Fruit fly (Drosophila melanogaster): ENCODE results near the gene CG11249.

The CG11249 gene

DNA sequence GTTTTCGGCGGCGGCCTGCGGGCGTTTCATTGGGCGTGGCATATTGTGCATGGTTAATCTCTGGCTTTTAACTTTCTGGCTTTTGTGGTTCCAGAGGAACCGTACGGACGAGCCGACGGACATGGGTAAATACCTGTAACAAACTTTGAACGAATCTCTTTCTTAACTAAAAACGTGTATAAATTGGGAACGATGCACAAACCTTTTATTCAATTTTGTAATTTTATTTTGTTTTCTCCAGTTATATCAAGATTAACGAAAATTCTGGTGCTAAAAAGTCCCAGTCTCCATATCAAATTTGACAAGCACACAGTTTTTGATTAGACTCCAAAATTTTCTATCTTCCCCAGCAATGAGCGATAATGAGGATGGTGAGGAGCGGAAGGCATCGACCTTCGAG is at the start of gene CG11249:
CG11249 (plus strand) TSS at position 301 of the 400 bp plus-strand sequence.
- TF ChIP-seq Dll (optimal IDR thresholded peaks at IDR 0.05) = no peak
- no peak for TF ChIP-seq CG8478 (optimal IDR thresholded peaks at IDR 0.05)
- TF ChIP-seq usp (GFP tag; optimal IDR thresholded peaks at IDR 0.05) = no peak
- TF ChIP-seq EcR (GFP tag; optimal IDR thresholded peaks at IDR 0.05) = no peak

- TF ChIP-seq pan (optimal IDR thresholded peaks at IDR 0.05) = no peak
- TF ChIP-seq psq (optimal IDR thresholded peaks at IDR 0.05) = no peak
- TF ChIP-seq Dll (optimal IDR thresholded peaks at IDR 0.05) = no peak
- TF ChIP-seq usp (GFP tag; optimal IDR thresholded peaks at IDR 0.05) = no peak
- no peak for TF ChIP-seq EcR (GFP tag; optimal IDR thresholded peaks at IDR 0.05)
- no peak for TF ChIP-seq CG8478 (optimal IDR thresholded peaks at IDR 0.05)
These were observed 46.4 kb upstream of the CG11249 start, which contains the start of the genes CG7166 and Alg11 for dm6 chr3L:21625547-21625946. CG7166 (minus strand) TSS chr3L:21625647. Alg11 (plus strand) TSS chr3L:21625806.

dm6 chr3L:21626036-21626614 is 45.8 kb upstream of the CG11249 start:
- TF ChIP-seq pan (optimal IDR thresholded peaks at IDR 0.05) (no peak), Dll (optimal IDR thresholded peaks at IDR 0.05) (no peak), EcR (GFP tag; optimal IDR thresholded peaks at IDR 0.05) (no peak), usp (GFP tag; optimal IDR thresholded peaks at IDR 0.05) (no peak), CG8478 (optimal IDR thresholded peaks at IDR 0.05) (no peak), psq (optimal IDR thresholded peaks at IDR 0.05) (no peak)

DNA sequence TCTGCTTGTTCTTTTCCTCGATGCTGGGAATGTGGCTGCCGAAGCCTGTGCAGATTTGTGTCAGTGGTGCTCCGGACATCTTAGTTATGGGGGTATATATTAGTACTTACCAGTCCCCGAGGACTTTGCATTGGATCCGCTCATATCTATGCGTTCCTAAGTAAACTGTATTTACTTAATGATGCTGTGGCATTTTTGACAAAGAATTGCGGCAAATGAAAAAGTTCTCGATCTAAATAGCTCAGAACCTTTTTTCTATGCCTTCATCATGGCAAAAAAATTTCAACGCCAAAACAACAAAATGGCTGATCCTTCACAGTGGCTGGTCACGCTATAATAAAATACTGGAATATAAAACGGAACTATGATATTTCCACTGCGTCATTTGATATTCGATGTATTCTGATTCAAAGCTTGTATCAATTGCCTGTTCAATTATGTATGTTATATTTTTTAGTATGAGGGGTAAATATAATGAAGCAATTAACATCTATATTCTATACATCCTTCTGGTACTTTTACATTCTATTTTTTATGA is 37.7 kb upstream of the CG11249 start, which contains the start of gene MED1:
MED1 (minus strand) TSS at position 295 of the 538 bp plus-strand sequence.
- no peak for TF ChIP-seq psq (optimal IDR thresholded peaks at IDR 0.05)
- no peak for TF ChIP-seq pan (optimal IDR thresholded peaks at IDR 0.05)
- no peak for TF ChIP-seq Dll (optimal IDR thresholded peaks at IDR 0.05)
- TF ChIP-seq usp (GFP tag; optimal IDR thresholded peaks at IDR 0.05) = no peak
- TF ChIP-seq CG8478 (optimal IDR thresholded peaks at IDR 0.05) = no peak
- no peak for TF ChIP-seq EcR (GFP tag; optimal IDR thresholded peaks at IDR 0.05)

DNA sequence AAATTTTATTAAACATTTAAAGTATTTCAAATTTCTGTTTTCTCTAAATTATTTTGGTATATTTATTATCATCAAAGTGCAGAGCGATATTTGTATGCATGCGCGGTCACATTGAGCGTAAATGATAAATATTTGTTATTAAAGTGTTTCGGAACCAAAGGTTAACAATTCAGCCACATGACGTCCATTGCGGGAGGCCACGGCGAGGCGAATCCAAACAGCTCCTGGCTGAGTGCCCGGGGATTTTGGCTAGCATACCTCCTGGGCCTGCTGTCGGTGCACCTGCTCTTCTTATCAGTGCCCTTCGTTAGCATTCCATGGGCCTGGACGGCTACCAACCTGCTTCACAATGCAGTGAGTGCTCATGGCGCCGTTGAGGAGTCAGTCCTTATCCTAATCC is 36.7 kb upstream of the CG11249 start, which contains the start of gene ORMDL:
ORMDL (plus strand) TSS at position 98 of the 400 bp plus-strand sequence.
- TF ChIP-seq usp (GFP tag; optimal IDR thresholded peaks at IDR 0.05) = no peak

DNA sequence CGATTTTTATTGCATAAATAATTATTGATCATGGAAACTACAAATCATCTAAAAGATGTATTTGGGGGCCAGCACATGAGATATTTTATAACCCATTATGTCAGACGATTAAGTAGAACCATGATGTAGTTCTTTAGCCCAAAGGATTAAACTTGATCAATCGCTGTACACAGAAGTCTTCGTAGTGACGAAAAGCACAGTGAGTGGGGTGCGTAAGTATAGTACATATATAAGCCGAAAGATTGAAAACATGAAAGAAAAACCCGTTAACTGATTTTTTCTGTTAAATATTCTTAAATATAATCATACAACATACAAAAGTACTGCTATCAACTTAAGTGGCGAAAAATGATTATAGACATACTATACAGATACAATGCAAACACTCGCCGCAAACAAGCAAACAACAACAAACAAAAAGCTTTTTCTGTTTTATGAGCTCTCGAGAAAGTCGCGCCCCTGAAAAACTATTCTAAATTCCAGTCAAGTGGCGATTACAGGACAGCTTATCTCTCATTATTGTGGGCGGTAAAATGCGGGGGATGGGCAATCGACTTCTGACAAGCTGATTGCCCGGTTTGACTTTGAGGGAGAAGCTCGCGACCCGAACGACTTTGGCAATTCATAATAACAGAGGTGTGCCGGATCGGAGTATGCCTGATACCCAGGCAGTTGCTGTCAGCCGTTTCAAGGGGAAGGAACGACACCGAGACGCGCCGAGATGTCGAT is 35.5 kb upstream of the CG11249 start, which contains the start of gene CG32444:
CG32444 (plus strand) TSS at position 683 of the 729 bp plus-strand sequence.
- TF ChIP-seq usp (GFP tag; optimal IDR thresholded peaks at IDR 0.05) (no peak), CG8478 (optimal IDR thresholded peaks at IDR 0.05) (no peak), pan (optimal IDR thresholded peaks at IDR 0.05) (no peak), Dll (optimal IDR thresholded peaks at IDR 0.05) (no peak), EcR (GFP tag; optimal IDR thresholded peaks at IDR 0.05) (no peak), psq (optimal IDR thresholded peaks at IDR 0.05) (no peak)

DNA sequence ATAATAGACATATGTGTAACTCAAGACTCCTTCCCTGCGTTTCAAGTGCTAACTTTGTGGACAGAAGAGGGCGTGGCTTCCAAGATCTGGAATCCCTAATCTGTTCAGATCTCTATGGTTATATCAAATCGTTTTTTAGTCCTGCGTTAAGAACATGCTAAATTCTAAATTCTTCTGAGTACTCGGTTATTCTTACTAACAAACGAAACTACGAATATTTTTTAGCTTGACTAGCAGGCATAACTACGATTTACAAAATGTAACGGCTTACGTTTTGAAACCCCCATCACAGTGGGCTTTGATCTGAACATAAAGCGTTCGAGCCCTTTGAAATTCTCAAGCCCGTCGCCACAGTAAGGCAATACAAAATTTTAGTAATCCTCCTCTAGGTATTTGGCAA is 32.9 kb upstream of the CG11249 start, which contains the start of gene CG32445:
CG32445 (plus strand) TSS at position 301 of the 400 bp plus-strand sequence.
- TF ChIP-seq psq (optimal IDR thresholded peaks at IDR 0.05) (no peak), pan (optimal IDR thresholded peaks at IDR 0.05) (no peak), EcR (GFP tag; optimal IDR thresholded peaks at IDR 0.05) (no peak), Dll (optimal IDR thresholded peaks at IDR 0.05) (no peak), CG8478 (optimal IDR thresholded peaks at IDR 0.05) (no peak), usp (GFP tag; optimal IDR thresholded peaks at IDR 0.05) (no peak)

- no peak for TF ChIP-seq usp (GFP tag; optimal IDR thresholded peaks at IDR 0.05)
- no peak for TF ChIP-seq psq (optimal IDR thresholded peaks at IDR 0.05)
- no peak for TF ChIP-seq CG8478 (optimal IDR thresholded peaks at IDR 0.05)
These were observed 31.1 kb upstream of the CG11249 start, which contains the start of gene Atox1 for dm6 chr3L:21640815-21641214. Atox1 (plus strand) TSS chr3L:21640995.

- no peak for TF ChIP-seq Dll (optimal IDR thresholded peaks at IDR 0.05)
These were observed 28.9 kb upstream of the CG11249 start for dm6 chr3L:21642908-21643572.

dm6 chr3L:21644176-21644575 is 27.8 kb upstream of the CG11249 start:
- TF ChIP-seq psq (optimal IDR thresholded peaks at IDR 0.05) = no peak
- peak in 1 of 2 experiments; percentile 79 for TF ChIP-seq EcR (GFP tag; optimal IDR thresholded peaks at IDR 0.05)

- TF ChIP-seq psq (optimal IDR thresholded peaks at IDR 0.05) (no peak), usp (GFP tag; optimal IDR thresholded peaks at IDR 0.05) (no peak), Dll (optimal IDR thresholded peaks at IDR 0.05) (no peak), pan (optimal IDR thresholded peaks at IDR 0.05) (no peak)
These were observed 27.3 kb upstream of the CG11249 start, which contains the start of gene CG43980 for dm6 chr3L:21644607-21645006. CG43980 (plus strand) TSS chr3L:21644958.

DNA sequence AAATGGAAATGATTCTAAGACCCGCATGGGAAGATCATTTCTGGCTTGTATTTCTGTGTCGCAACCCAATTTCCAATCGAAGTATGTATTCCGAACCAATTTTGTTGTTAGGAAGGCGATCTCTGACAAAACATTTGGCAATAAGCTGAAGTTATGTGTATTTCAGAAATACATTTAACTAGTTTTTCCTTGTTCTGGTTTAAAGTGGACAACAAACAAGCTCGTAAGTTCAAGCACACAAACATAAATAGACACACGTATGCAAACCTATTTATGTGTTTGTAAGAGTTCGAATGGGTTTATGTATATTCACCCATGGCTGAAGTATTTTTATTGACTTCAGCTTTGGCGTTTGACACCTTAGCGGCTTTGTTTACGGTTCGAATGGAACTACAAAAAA is 26.1 kb upstream of the CG11249 start:
- no peak for TF ChIP-seq psq (optimal IDR thresholded peaks at IDR 0.05)
- no peak for TF ChIP-seq pan (optimal IDR thresholded peaks at IDR 0.05)
- TF ChIP-seq EcR (GFP tag; optimal IDR thresholded peaks at IDR 0.05) = no peak
- TF ChIP-seq usp (GFP tag; optimal IDR thresholded peaks at IDR 0.05) = no peak
- no peak for TF ChIP-seq Dll (optimal IDR thresholded peaks at IDR 0.05)
- TF ChIP-seq CG8478 (optimal IDR thresholded peaks at IDR 0.05) = no peak

Measured in whole organism.